Worm (Caenorhabditis elegans) whole organism, L2 larva: ENCODE results near the gene C09E7.8.

Source experiments
- C34F6.9 ChIP-seq: fragments of 150-350 bp; optimal IDR thresholded peaks from 2 replicates; lab custom pipeline; 2014; ENCODE audit warnings: missing biosample characterization, missing genetic modification characterization
- F13H6.1 ChIP-seq: sonication (generic microtip); optimal IDR thresholded peaks from 2 replicates; lab custom pipeline; 2016; ENCODE audit warnings: missing genetic modification characterization, missing compliant biosample characterization
- Y55F3AM.14 ChIP-seq: fragments of 200-800 bp; sonication (Bioruptor generic); optimal IDR thresholded peaks from 2 replicates; lab custom pipeline; 2018; ENCODE audit warnings: mild to moderate bottlenecking, missing genetic modification characterization, missing compliant biosample characterization
- ceh-16 ChIP-seq: fragments of 150-350 bp; optimal IDR thresholded peaks from 2 replicates; lab custom pipeline; 2014; ENCODE audit warnings: missing biosample characterization, missing genetic modification characterization
- dmd-4 ChIP-seq: sonication (generic microtip); optimal IDR thresholded peaks from 2 replicates; lab custom pipeline; 2017; ENCODE audit warnings: missing biosample characterization, missing genetic modification characterization
- elt-1 ChIP-seq: fragments of 150-350 bp; optimal IDR thresholded peaks from 2 replicates; lab custom pipeline; 2014; ENCODE audit warnings: missing biosample characterization, missing genetic modification characterization
- elt-3 ChIP-seq: sonication (generic microtip); optimal IDR thresholded peaks from 2 replicates; lab custom pipeline; 2017; ENCODE audit warnings: missing biosample characterization, missing genetic modification characterization
- fos-1 ChIP-seq: fragments of 150-350 bp; optimal IDR thresholded peaks from 2 replicates; lab custom pipeline; 2014; ENCODE audit warnings: missing biosample characterization, missing genetic modification characterization
- gmeb-1 ChIP-seq: fragments of 150-350 bp; optimal IDR thresholded peaks from 2 replicates; lab custom pipeline; 2014; ENCODE audit warnings: missing biosample characterization, missing genetic modification characterization
- lin-11 ChIP-seq: fragments of 150-350 bp; sonication (generic microtip); optimal IDR thresholded peaks from 2 replicates; lab custom pipeline; 2014; ENCODE audit warnings: missing biosample characterization, missing genetic modification characterization, inconsistent platforms, mixed read lengths
- lin-13 ChIP-seq: fragments of 150-350 bp; optimal IDR thresholded peaks from 2 replicates; lab custom pipeline; 2014; ENCODE audit warnings: missing biosample characterization, missing genetic modification reagents, missing genetic modification characterization
- lin-39 ChIP-seq: fragments of 150-350 bp; optimal IDR thresholded peaks from 2 replicates; lab custom pipeline; 2014; ENCODE audit warnings: missing biosample characterization, missing genetic modification reagents, missing genetic modification characterization
- lsy-2 ChIP-seq, 2 experiments: fragments of 150-350 bp in 1 of 2; sonication (generic microtip) in 1 of 2; optimal IDR thresholded peaks; 2 replicates each; lab custom pipeline; 2014 to 2017; ENCODE audit warnings: missing biosample characterization in 2 of 2, missing genetic modification characterization in 2 of 2
- mab-5 ChIP-seq: fragments of 150-350 bp; optimal IDR thresholded peaks from 2 replicates; lab custom pipeline; 2014; ENCODE audit warnings: missing biosample characterization, missing genetic modification characterization
- mbf-1 ChIP-seq: sonication (generic microtip); optimal IDR thresholded peaks from 2 replicates; lab custom pipeline; 2017; ENCODE audit warnings: missing biosample characterization, missing genetic modification characterization
- mdl-1 ChIP-seq, 2 experiments: fragments of 150-350 bp in 1 of 2; sonication (generic microtip) in 1 of 2; optimal IDR thresholded peaks; 2 replicates each; lab custom pipeline; 2017; ENCODE audit warnings: missing biosample characterization in 2 of 2, missing genetic modification characterization in 2 of 2
- nhr-10 ChIP-seq: sonication (generic microtip); optimal IDR thresholded peaks from 2 replicates; lab custom pipeline; 2017; ENCODE audit warnings: missing biosample characterization, missing genetic modification characterization
- nhr-11 ChIP-seq: fragments of 150-350 bp; optimal IDR thresholded peaks from 2 replicates; lab custom pipeline; 2014; ENCODE audit warnings: missing biosample characterization, missing genetic modification characterization
- nhr-12 ChIP-seq: fragments of 150-350 bp; optimal IDR thresholded peaks from 2 replicates; lab custom pipeline; 2014; ENCODE audit warnings: missing biosample characterization, missing genetic modification characterization
- nhr-21 ChIP-seq: fragments of 150-350 bp; optimal IDR thresholded peaks from 2 replicates; lab custom pipeline; 2014; ENCODE audit warnings: missing biosample characterization, missing genetic modification characterization
- nhr-23 ChIP-seq: fragments of 150-350 bp; optimal IDR thresholded peaks from 2 replicates; lab custom pipeline; 2014; ENCODE audit warnings: missing biosample characterization, missing genetic modification reagents, missing genetic modification characterization
- nhr-6 ChIP-seq: fragments of 150-350 bp; optimal IDR thresholded peaks from 2 replicates; lab custom pipeline; 2014; ENCODE audit warnings: missing biosample characterization, missing genetic modification characterization
- nhr-77 ChIP-seq: fragments of 150-350 bp; optimal IDR thresholded peaks from 2 replicates; lab custom pipeline; 2014; ENCODE audit warnings: missing biosample characterization, missing genetic modification characterization
- peb-1 ChIP-seq: fragments of 150-350 bp; optimal IDR thresholded peaks from 2 replicates; lab custom pipeline; 2014; ENCODE audit warnings: missing biosample characterization, missing genetic modification characterization
- sem-4 ChIP-seq: fragments of 150-350 bp; optimal IDR thresholded peaks from 2 replicates; lab custom pipeline; 2014; ENCODE audit warnings: missing biosample characterization, missing genetic modification reagents, missing genetic modification characterization
- sma-3 ChIP-seq: sonication (generic microtip); optimal IDR thresholded peaks from 2 replicates; lab custom pipeline; 2016; ENCODE audit warnings: missing genetic modification reagents, missing genetic modification characterization, missing compliant biosample characterization
- sma-9 ChIP-seq, 2 experiments: fragments of 150-350 bp in 1 of 2; sonication (generic microtip) in 1 of 2; optimal IDR thresholded peaks; 2 replicates each; lab custom pipeline; 2014 to 2016; ENCODE audit warnings: missing genetic modification characterization in 2 of 2, mild to moderate bottlenecking in 1 of 2, missing biosample characterization in 1 of 2, missing compliant biosample characterization in 1 of 2, missing genetic modification reagents in 1 of 2, moderate library complexity in 1 of 2
- snpc-4 ChIP-seq: fragments of 150-350 bp; optimal IDR thresholded peaks from 2 replicates; lab custom pipeline; 2014; ENCODE audit warnings: missing biosample characterization, missing genetic modification characterization
- unc-39 ChIP-seq: fragments of 150-350 bp; optimal IDR thresholded peaks from 2 replicates; lab custom pipeline; 2014; ENCODE audit warnings: missing biosample characterization, missing genetic modification characterization
- unc-62 ChIP-seq: fragments of 150-350 bp; optimal IDR thresholded peaks from 2 replicates; lab custom pipeline; 2014; ENCODE audit warnings: missing biosample characterization, missing genetic modification reagents, missing genetic modification characterization
- zag-1 ChIP-seq: fragments of 150-350 bp; optimal IDR thresholded peaks from 2 replicates; lab custom pipeline; 2014; ENCODE audit warnings: missing biosample characterization, missing genetic modification characterization
- ztf-11 ChIP-seq: sonication (generic microtip); optimal IDR thresholded peaks from 2 replicates; lab custom pipeline; 2017; ENCODE audit warnings: missing biosample characterization, missing genetic modification characterization

Gene C09E7.8

DNA sequence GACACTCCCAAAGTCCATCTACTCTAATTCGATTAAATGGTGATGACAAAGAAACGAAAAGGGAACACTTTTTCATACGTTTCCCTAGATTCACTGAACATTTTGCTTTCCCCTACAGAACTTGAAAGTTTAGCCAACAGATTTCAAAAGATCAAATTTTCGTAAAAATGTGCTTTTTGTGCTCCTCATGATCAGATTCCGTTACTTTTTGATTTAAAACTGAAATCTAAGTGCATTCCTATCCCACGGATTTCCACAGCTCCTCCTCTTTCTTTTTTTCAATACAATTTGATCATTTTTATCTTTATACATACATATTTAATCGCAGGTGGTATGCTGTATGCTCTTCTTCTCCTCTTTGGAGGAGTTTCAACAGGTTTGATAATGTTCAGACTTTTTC lies 29.2 kb upstream of the C09E7.8 start, which contains the start of gene ddo-3:
Gene ddo-3, plus strand, starts transcription at position 301 of the 400 bp plus-strand sequence.
- no peak for TF ChIP-seq nhr-12 (tag; lab: Kevin White, UChicago)
- no peak for TF ChIP-seq ceh-16 (tag; lab: Kevin White, UChicago)
- no peak for TF ChIP-seq mdl-1 (tag; optimal IDR thresholded peaks at IDR 0.05; lab: Kevin White, UChicago)
- no peak for TF ChIP-seq nhr-21 (tag; lab: Kevin White, UChicago)
- no peak for TF ChIP-seq nhr-11
- no peak for TF ChIP-seq ztf-11 (tag; lab: Kevin White, UChicago)
- no peak for TF ChIP-seq lin-13

ce11 chrIII:6581585-6581984 lies 23.2 kb upstream of the C09E7.8 start, which contains the start of gene acr-21:
acr-21 (plus strand) TSS chrIII:6581885.
- TF ChIP-seq fos-1 (tag; lab: Kevin White, UChicago) (no peak), nhr-21 (tag; lab: Kevin White, UChicago) (no peak), lin-39 (tag; lab: Kevin White, UChicago) (no peak), lin-11 (no peak), nhr-23 (no peak), mdl-1 (tag; optimal IDR thresholded peaks at IDR 0.05; lab: Kevin White, UChicago) (no peak), Y55F3AM.14 (GFP tag; lab: Kevin White, UChicago) (no peak), peb-1 (tag; lab: Kevin White, UChicago) (no peak), lsy-2 (tag; optimal IDR thresholded peaks at IDR 0.05; lab: Kevin White, UChicago) (no peak), elt-3 (tag; lab: Kevin White, UChicago) (no peak), unc-62 (GFP tag; lab: Kevin White, UChicago) (no peak)

ce11 chrIII:6579398-6579797 lies 21.0 kb upstream of the C09E7.8 start, which contains the start of gene F27B3.8:
F27B3.8 (plus strand) TSS chrIII:6579698.
- no peak for TF ChIP-seq peb-1 (tag; lab: Kevin White, UChicago)
- no peak for TF ChIP-seq mab-5 (tag; lab: Kevin White, UChicago)
- no peak for TF ChIP-seq sma-9 (GFP tag; optimal IDR thresholded peaks at IDR 0.05; lab: Kevin White, UChicago)
- no peak for TF ChIP-seq sma-9 (tag; optimal IDR thresholded peaks at IDR 0.05; lab: Kevin White, UChicago)
- no peak for TF ChIP-seq mdl-1 (tag; optimal IDR thresholded peaks at IDR 0.05; lab: Kevin White, UChicago)
- no peak for TF ChIP-seq snpc-4 (tag; lab: Kevin White, UChicago)
- no peak for TF ChIP-seq sma-3

ce11 chrIII:6578505-6578904 lies 20.1 kb upstream of the C09E7.8 start, which contains the start of gene F27B3.6:
F27B3.6 (minus strand) TSS chrIII:6578605.
- TF ChIP-seq nhr-6 (no peak), unc-39 (tag; lab: Kevin White, UChicago) (no peak), nhr-77 (tag; lab: Kevin White, UChicago) (no peak), lin-39 (tag; lab: Kevin White, UChicago) (no peak), mab-5 (tag; lab: Kevin White, UChicago) (no peak), Y55F3AM.14 (GFP tag; lab: Kevin White, UChicago) (no peak), sem-4 (tag; lab: Kevin White, UChicago) (no peak), lsy-2 (tag; optimal IDR thresholded peaks at IDR 0.05; lab: Kevin White, UChicago) (no peak), gmeb-1 (tag; lab: Kevin White, UChicago) (no peak), F13H6.1 (tag; lab: Kevin White, UChicago) (no peak), lin-11 (no peak), peb-1 (tag; lab: Kevin White, UChicago) (no peak), ceh-16 (tag; lab: Kevin White, UChicago) (no peak), fos-1 (tag; lab: Kevin White, UChicago) (no peak), mbf-1 (tag; lab: Kevin White, UChicago) (no peak), zag-1 (tag; lab: Kevin White, UChicago) (no peak)

- TF ChIP-seq nhr-10 (tag; lab: Kevin White, UChicago) (no peak), snpc-4 (tag; lab: Kevin White, UChicago) (no peak), sem-4 (tag; lab: Kevin White, UChicago) (no peak), nhr-12 (tag; lab: Kevin White, UChicago) (no peak), ztf-11 (tag; lab: Kevin White, UChicago) (no peak), fos-1 (tag; lab: Kevin White, UChicago) (no peak), unc-62 (GFP tag; lab: Kevin White, UChicago) (no peak), lin-11 (no peak), mbf-1 (tag; lab: Kevin White, UChicago) (no peak), elt-1 (tag; lab: Kevin White, UChicago) (no peak), C34F6.9 (no peak), nhr-21 (tag; lab: Kevin White, UChicago) (no peak), Y55F3AM.14 (GFP tag; lab: Kevin White, UChicago) (no peak), sma-3 (no peak), dmd-4 (no peak)
- TF ChIP-seq, all 48 proteins: peak for 0
Observed at ce11 chrIII:6577159-6577558, 18.8 kb upstream of the C09E7.8 start.
